Fruit fly (Drosophila melanogaster) whole organism, embryonic: ENCODE data around the gene CG7304.
A peak's percentile ranks its signal among the peaks of the same experiment; 100 is the strongest.

Experiments
- BtbVII ChIP-seq: fragments of 200-800 bp; sonication (Bioruptor generic); optimal IDR thresholded peaks from 3 replicates; lab custom pipeline; 2017; ENCODE audit warnings: missing biosample characterization, mild to moderate bottlenecking, missing genetic modification characterization
- CG10431 ChIP-seq: fragments of 200-800 bp; sonication (Bioruptor generic); optimal IDR thresholded peaks from 3 replicates; lab custom pipeline; 2018; ENCODE audit warnings: missing biosample characterization, mild to moderate bottlenecking, missing genetic modification characterization
- CG12942 ChIP-seq: fragments of 200-800 bp; sonication (Bioruptor generic); optimal IDR thresholded peaks from 3 replicates; lab custom pipeline; 2016; ENCODE audit warnings: missing biosample characterization, missing genetic modification characterization
- CG13624 ChIP-seq: fragments of 200-800 bp; sonication (Bioruptor generic); optimal IDR thresholded peaks from 2 replicates; lab custom pipeline; 2016; ENCODE audit warnings: missing biosample characterization, missing genetic modification characterization
- CG1602 ChIP-seq: fragments of 200-800 bp; sonication (Bioruptor generic); optimal IDR thresholded peaks from 3 replicates; lab custom pipeline; 2016; ENCODE audit warnings: missing biosample characterization, missing genetic modification characterization
- CG1647 ChIP-seq: fragments of 200-800 bp; sonication (Bioruptor generic); optimal IDR thresholded peaks from 3 replicates; lab custom pipeline; 2016; ENCODE audit warnings: missing biosample characterization, missing genetic modification characterization
- CG16815 ChIP-seq: fragments of 200-800 bp; sonication (Bioruptor generic); optimal IDR thresholded peaks from 3 replicates; lab custom pipeline; 2017; ENCODE audit warnings: missing biosample characterization, mild to moderate bottlenecking, missing genetic modification characterization
- CG17328 ChIP-seq: fragments of 200-800 bp; sonication (Bioruptor generic); IDR thresholded peaks from 2 replicates; pipeline ENCODE4 v1.3.6; 2022; ENCODE audit warnings: missing biosample characterization, missing genetic modification characterization
- CG17829 ChIP-seq: fragments of 200-800 bp; optimal IDR thresholded peaks from 2 replicates; lab custom pipeline; 2019; ENCODE audit warnings: missing biosample characterization, mild to moderate bottlenecking, missing genetic modification characterization, moderate library complexity
- CG18262 ChIP-seq: fragments of 200-800 bp; optimal IDR thresholded peaks from 3 replicates; lab custom pipeline; 2019; ENCODE audit warnings: missing biosample characterization, mild to moderate bottlenecking, missing genetic modification characterization, moderate library complexity
- CG2678 ChIP-seq: fragments of 200-800 bp; sonication (Bioruptor generic); optimal IDR thresholded peaks from 3 replicates; lab custom pipeline; 2019; ENCODE audit warnings: missing biosample characterization, mild to moderate bottlenecking, missing genetic modification characterization, moderate library complexity
- CG32767 ChIP-seq: fragments of 200-800 bp; sonication (Bioruptor generic); IDR thresholded peaks from 2 replicates; pipeline ENCODE4 v1.3.6; 2022; ENCODE audit warnings: missing biosample characterization, missing genetic modification characterization
- CG33557 ChIP-seq: fragments of 200-800 bp; sonication (Bioruptor generic); optimal IDR thresholded peaks from 2 replicates; lab custom pipeline; 2019; ENCODE audit warnings: missing biosample characterization, mild to moderate bottlenecking, missing genetic modification characterization, moderate library complexity
- CG34224 ChIP-seq: fragments of 200-800 bp; sonication (Bioruptor generic); IDR thresholded peaks from 3 replicates; pipeline ENCODE4 v1.3.6; 2022; ENCODE audit warnings: missing biosample characterization, missing genetic modification characterization; ENCODE audit not compliant: partially characterized antibody
- CG4360 ChIP-seq: fragments of 200-800 bp; sonication (Bioruptor generic); IDR thresholded peaks from 2 replicates; pipeline ENCODE4 v1.3.6; 2022; ENCODE audit warnings: missing biosample characterization, missing genetic modification characterization
- D19B ChIP-seq: fragments of 200-800 bp; sonication (Bioruptor generic); optimal IDR thresholded peaks from 2 replicates; lab custom pipeline; 2017; ENCODE audit warnings: missing biosample characterization, mild to moderate bottlenecking, missing genetic modification characterization
- Fer1 ChIP-seq: fragments of 200-800 bp; sonication (Bioruptor generic); optimal IDR thresholded peaks from 2 replicates; lab custom pipeline; 2017; ENCODE audit warnings: missing biosample characterization, mild to moderate bottlenecking, missing genetic modification characterization
- Fer3 ChIP-seq: fragments of 200-800 bp; sonication (Bioruptor generic); optimal IDR thresholded peaks from 2 replicates; lab custom pipeline; 2018; ENCODE audit warnings: missing biosample characterization, mild to moderate bottlenecking, missing genetic modification characterization, moderate library complexity
- H15 ChIP-seq: fragments of 200-800 bp; sonication (Bioruptor generic); IDR thresholded peaks from 3 replicates; pipeline ENCODE4 v1.3.6; 2022; ENCODE audit warnings: missing biosample characterization, missing genetic modification characterization
- HLH4C ChIP-seq: fragments of 200-800 bp; sonication (Bioruptor generic); IDR thresholded peaks from 3 replicates; pipeline ENCODE4 v1.3.6; 2022; ENCODE audit warnings: missing biosample characterization, missing genetic modification characterization; ENCODE audit not compliant: partially characterized antibody
- Nf-YB ChIP-seq: fragments of 200-800 bp; sonication (Bioruptor generic); optimal IDR thresholded peaks from 3 replicates; lab custom pipeline; 2019; ENCODE audit warnings: missing biosample characterization, mild to moderate bottlenecking, missing genetic modification characterization, moderate library complexity
- Pdp1 ChIP-seq, 2 experiments: fragments of 200-800 bp; sonication (Bioruptor generic); optimal IDR thresholded peaks; 3 replicates each; lab custom pipeline; 2016; ENCODE audit warnings: missing biosample characterization in 2 of 2, missing genetic modification characterization in 2 of 2, mild to moderate bottlenecking in 1 of 2, moderate library complexity in 1 of 2
- Sry-β ChIP-seq: fragments of 200-800 bp; sonication (Bioruptor generic); optimal IDR thresholded peaks from 2 replicates; lab custom pipeline; 2018; ENCODE audit warnings: missing biosample characterization, mild to moderate bottlenecking, missing genetic modification characterization, moderate library complexity
- Stat92E ChIP-seq, 3 experiments: fragments of >200 bp in 2 of 3; fragments of 200-800 bp in 1 of 3; sonication (Bioruptor generic) in 1 of 3; optimal IDR thresholded peaks; 2 replicates each; lab custom pipeline; 2017 to 2019; ENCODE audit warnings: missing biosample characterization in 3 of 3, missing genetic modification characterization in 3 of 3, mild to moderate bottlenecking in 1 of 3, moderate library complexity in 1 of 3
- Usf ChIP-seq: fragments of 200-800 bp; sonication (Bioruptor generic); optimal IDR thresholded peaks from 2 replicates; lab custom pipeline; 2017; ENCODE audit warnings: missing genotype, missing biosample characterization, missing genetic modification characterization
- bbx ChIP-seq: fragments of 200-800 bp; sonication (Bioruptor generic); IDR thresholded peaks from 2 replicates; pipeline ENCODE4 v1.3.6; 2022; ENCODE audit warnings: missing biosample characterization, missing genetic modification characterization; ENCODE audit not compliant: partially characterized antibody
- crol ChIP-seq: fragments of 200-800 bp; sonication (Bioruptor generic); IDR thresholded peaks from 2 replicates; pipeline ENCODE4 v1.3.6; 2022; ENCODE audit warnings: missing biosample characterization, missing genetic modification characterization
- dmrt11E ChIP-seq: fragments of 200-800 bp; sonication (Bioruptor generic); optimal IDR thresholded peaks from 3 replicates; lab custom pipeline; 2018; ENCODE audit warnings: missing biosample characterization, mild to moderate bottlenecking, missing genetic modification characterization, moderate library complexity
- exex ChIP-seq: fragments of 200-800 bp; sonication (Bioruptor generic); optimal IDR thresholded peaks from 4 replicates; lab custom pipeline; 2018; ENCODE audit warnings: missing biosample characterization, mild to moderate bottlenecking, missing genetic modification characterization, moderate library complexity
- fd102C ChIP-seq: fragments of 200-800 bp; sonication (Bioruptor generic); optimal IDR thresholded peaks from 2 replicates; lab custom pipeline; 2018; ENCODE audit warnings: missing biosample characterization, mild to moderate bottlenecking, missing genetic modification characterization, moderate library complexity
- gcm ChIP-seq: fragments of 200-800 bp; sonication (Bioruptor generic); optimal IDR thresholded peaks from 2 replicates; lab custom pipeline; 2019; ENCODE audit warnings: missing biosample characterization, mild to moderate bottlenecking, missing genetic modification characterization, moderate library complexity
- grau ChIP-seq: fragments of 200-800 bp; optimal IDR thresholded peaks from 3 replicates; lab custom pipeline; 2019; ENCODE audit warnings: missing biosample characterization, mild to moderate bottlenecking, missing genetic modification characterization, moderate library complexity
- hb ChIP-seq: fragments of 200-800 bp; sonication (Bioruptor generic); IDR thresholded peaks from 3 replicates; pipeline ENCODE4 v1.3.6; 2022; ENCODE audit warnings: missing biosample characterization, missing genetic modification characterization; ENCODE audit not compliant: partially characterized antibody
- jumu ChIP-seq: fragments of 200-800 bp; sonication (Bioruptor generic); optimal IDR thresholded peaks from 3 replicates; lab custom pipeline; 2016; ENCODE audit warnings: missing biosample characterization, missing genetic modification characterization
- odd ChIP-seq: fragments of 200-800 bp; sonication (Bioruptor generic); optimal IDR thresholded peaks from 2 replicates; lab custom pipeline; 2017; ENCODE audit warnings: missing biosample characterization, mild to moderate bottlenecking, missing genetic modification characterization
- pan ChIP-seq, 4 experiments: fragments of >200 bp in 3 of 4; fragments of 200-800 bp in 1 of 4; sonication (Bioruptor generic) in 1 of 4; optimal IDR thresholded peaks in 3 of 4; IDR thresholded peaks in 1 of 4; 2 replicates each; pipeline versions ENCODE4 v1.3.6 to Lab custom; 2017 to 2022; ENCODE audit warnings: missing biosample characterization in 2 of 4, missing genetic modification characterization in 2 of 4, mixed read lengths in 1 of 4
- ro ChIP-seq: fragments of 200-800 bp; sonication (Bioruptor generic); IDR thresholded peaks from 2 replicates; pipeline ENCODE4 v1.3.6; 2022; ENCODE audit warnings: missing biosample characterization, missing genetic modification characterization
- row ChIP-seq: fragments of 200-800 bp; sonication (Bioruptor generic); IDR thresholded peaks from 3 replicates; pipeline ENCODE4 v1.3.6; 2022; ENCODE audit warnings: missing biosample characterization, missing genetic modification characterization
- scrt ChIP-seq: fragments of 200-800 bp; sonication (Bioruptor generic); optimal IDR thresholded peaks from 2 replicates; lab custom pipeline; 2018; ENCODE audit warnings: missing biosample characterization, mild to moderate bottlenecking, missing genetic modification characterization, moderate library complexity
- sisA ChIP-seq: fragments of 200-800 bp; sonication (Bioruptor generic); IDR thresholded peaks from 2 replicates; pipeline ENCODE4 v1.3.6; 2022; ENCODE audit warnings: missing biosample characterization, missing genetic modification characterization
- sqz ChIP-seq: fragments of 200-800 bp; sonication (Bioruptor generic); optimal IDR thresholded peaks from 3 replicates; lab custom pipeline; 2018; ENCODE audit warnings: missing biosample characterization, mild to moderate bottlenecking, missing genetic modification characterization
- stwl ChIP-seq: fragments of 200-800 bp; sonication (Bioruptor generic); optimal IDR thresholded peaks from 3 replicates; lab custom pipeline; 2018; ENCODE audit warnings: missing biosample characterization, mild to moderate bottlenecking, missing genetic modification characterization, moderate library complexity
- sug ChIP-seq: fragments of 200-800 bp; optimal IDR thresholded peaks from 2 replicates; lab custom pipeline; 2019; ENCODE audit warnings: missing biosample characterization, mild to moderate bottlenecking, missing genetic modification characterization, moderate library complexity
- trem ChIP-seq: fragments of 200-800 bp; optimal IDR thresholded peaks from 3 replicates; lab custom pipeline; 2019; ENCODE audit warnings: missing biosample characterization, mild to moderate bottlenecking, missing genetic modification characterization, moderate library complexity
- trh ChIP-seq: fragments of 200-800 bp; sonication (Bioruptor generic); optimal IDR thresholded peaks from 2 replicates; lab custom pipeline; 2016; ENCODE audit warnings: missing biosample characterization, missing genetic modification characterization
- wek ChIP-seq: fragments of 200-800 bp; sonication (Bioruptor generic); optimal IDR thresholded peaks from 3 replicates; lab custom pipeline; 2018; ENCODE audit warnings: missing biosample characterization, mild to moderate bottlenecking, missing genetic modification characterization, moderate library complexity
- yki ChIP-seq: fragments of >200 bp; optimal IDR thresholded peaks from 3 replicates; lab custom pipeline; 2018
- zen ChIP-seq: fragments of 200-800 bp; sonication (Bioruptor generic); optimal IDR thresholded peaks from 3 replicates; lab custom pipeline; 2018; ENCODE audit warnings: missing biosample characterization, mild to moderate bottlenecking, missing genetic modification characterization, moderate library complexity

Gene CG7304

DNA sequence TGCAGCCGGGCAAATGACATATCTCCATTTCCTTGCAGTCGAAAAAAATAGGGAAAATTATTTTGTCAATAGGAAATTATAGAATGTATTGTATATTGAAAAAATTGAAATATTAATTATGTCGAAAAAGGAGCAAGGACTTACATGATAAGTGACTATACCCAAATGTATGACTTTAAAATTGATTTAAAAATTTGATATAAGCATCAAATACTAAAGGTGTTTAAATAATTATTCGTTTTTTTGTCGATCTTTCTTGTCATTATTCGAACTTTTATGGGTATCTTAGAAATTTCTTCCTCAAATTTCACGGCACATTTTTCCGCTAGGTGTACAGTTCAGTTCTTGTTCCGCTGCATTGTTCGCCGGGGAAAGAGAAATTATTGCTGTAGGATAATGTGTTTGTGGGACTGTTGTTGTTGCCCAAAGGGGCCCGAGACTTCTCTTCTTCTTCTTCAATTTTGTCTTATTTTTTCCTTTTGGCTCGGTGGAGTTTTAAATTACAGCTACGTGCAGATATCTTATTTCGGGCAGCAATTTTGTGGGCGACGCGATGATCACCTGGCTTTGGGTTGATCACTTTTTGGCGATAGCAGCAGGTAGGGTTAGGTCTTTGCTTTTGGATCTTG is 20.9 kb downstream of the CG7304 start (continued):
- TF ChIP-seq CG2678: no peak
- TF ChIP-seq odd (GFP tag; lab: Kevin White, UChicago): no peak
- TF ChIP-seq CG33557: peak; percentile 83
- TF ChIP-seq row (GFP tag; lab: Robert Waterston, UW): peak; percentile 62
- no peak for TF ChIP-seq pan (optimal IDR thresholded peaks at IDR 0.05; lab: Kevin White, UChicago)
- no peak for TF ChIP-seq pan (GFP tag; optimal IDR thresholded peaks at IDR 0.05 in 1 of 2, IDR thresholded peaks at IDR 0.05 in 1 of 2)
- no peak for TF ChIP-seq bbx (GFP tag; lab: Robert Waterston, UW)
- TF ChIP-seq Pdp1 (GFP tag; optimal IDR thresholded peaks at IDR 0.05; lab: Kevin White, UChicago): no peak
- no peak for TF ChIP-seq crol
- TF ChIP-seq trh (GFP tag; lab: Kevin White, UChicago): no peak
- TF ChIP-seq fd102C: peak; percentile 77
- peak; percentile 58 for TF ChIP-seq CG17829 (tag; lab: Kevin White, UChicago)
- no peak for TF ChIP-seq CG12942 (GFP tag; lab: Kevin White, UChicago)
- TF ChIP-seq CG4360 (GFP tag; lab: Robert Waterston, UW): peak; percentile 95
- TF ChIP-seq sqz: peak; percentile 20
- TF ChIP-seq Stat92E (GFP tag; optimal IDR thresholded peaks at IDR 0.05; lab: Kevin White, UChicago): peak in 1 of 3 experiments; percentile 23
- no peak for TF ChIP-seq H15 (GFP tag; lab: Robert Waterston, UW)
- peak; percentile 81 for TF ChIP-seq CG16815 (GFP tag; lab: Kevin White, UChicago)
- TF ChIP-seq grau (tag; lab: Kevin White, UChicago): peak; percentile 65
- no peak for TF ChIP-seq ro (GFP tag; lab: Robert Waterston, UW)
- TF ChIP-seq D19B: no peak
- peak; percentile 96 for TF ChIP-seq dmrt11E (tag; lab: Kevin White, UChicago)
- TF ChIP-seq wek (GFP tag; lab: Kevin White, UChicago): no peak
- no peak for TF ChIP-seq Fer1 (GFP tag; lab: Kevin White, UChicago)
- no peak for TF ChIP-seq Fer3 (tag; lab: Kevin White, UChicago)
- TF ChIP-seq Sry-β (GFP tag; lab: Kevin White, UChicago): no peak
- peak; percentile 25; the same call in 1 of the 2 replicates for TF ChIP-seq CG17328 (GFP tag; lab: Robert Waterston, UW)
- no peak for TF ChIP-seq sisA
- no peak for TF ChIP-seq exex
- no peak for TF ChIP-seq CG34224 (GFP tag; lab: Robert Waterston, UW)
- TF ChIP-seq CG13624: no peak
- TF ChIP-seq CG1602: peak; percentile 40
- no peak for TF ChIP-seq scrt
- TF ChIP-seq hb (GFP tag; lab: Robert Waterston, UW): no peak
- TF ChIP-seq HLH4C (GFP tag; lab: Robert Waterston, UW): no peak
- TF ChIP-seq Nf-YB (GFP tag; lab: Kevin White, UChicago): peak; percentile 41
- peak; percentile 14 for TF ChIP-seq Usf (GFP tag; lab: Kevin White, UChicago)
- peak; percentile 83 for TF ChIP-seq CG18262
- TF ChIP-seq CG32767 (GFP tag; lab: Robert Waterston, UW): peak; percentile 23; the same call in 1 of the 2 replicates
- peak; percentile 39 for TF ChIP-seq trem (tag; lab: Kevin White, UChicago)
- no peak for TF ChIP-seq BtbVII (GFP tag; lab: Kevin White, UChicago)
- peak; percentile 47 for TF ChIP-seq CG10431 (GFP tag; lab: Kevin White, UChicago)
- no peak for TF ChIP-seq CG1647 (GFP tag; lab: Kevin White, UChicago)
- peak; percentile 73 for TF ChIP-seq zen (tag; lab: Kevin White, UChicago)
- TF ChIP-seq stwl (tag; lab: Kevin White, UChicago): peak; percentile 14
- no peak for TF ChIP-seq sug
- TF ChIP-seq gcm (GFP tag; lab: Kevin White, UChicago): peak; percentile 56
- TF ChIP-seq jumu (GFP tag; lab: Kevin White, UChicago): no peak
- no peak for TF ChIP-seq yki (lab: Kevin White, UChicago)
